Fruit fly (Drosophila melanogaster): ENCODE data around the gene CG7366.

Gene CG7366

dm6 chr3L:8228924-8229323, 26.7 kb upstream of the CG7366 start, which contains the start of gene eIF4E3:
TSS of gene eIF4E3 (plus strand) at chr3L:8229224.
- TF ChIP-seq woc (GFP tag; optimal IDR thresholded peaks at IDR 0.05) (no peak), CG9705 (GFP tag; optimal IDR thresholded peaks at IDR 0.05) (no peak), pan (optimal IDR thresholded peaks at IDR 0.05) (no peak), OdsH (GFP tag; optimal IDR thresholded peaks at IDR 0.05) (no peak), Mio (GFP tag; optimal IDR thresholded peaks at IDR 0.05) (no peak), Hnf4 (GFP tag; optimal IDR thresholded peaks at IDR 0.05) (no peak), Vsx2 (GFP tag; optimal IDR thresholded peaks at IDR 0.05; ENCODE audit: partially characterized antibody) (no peak), dmrt93B (GFP tag; optimal IDR thresholded peaks at IDR 0.05) (no peak), fru (GFP tag; optimal IDR thresholded peaks at IDR 0.05) (no peak), h (GFP tag; optimal IDR thresholded peaks at IDR 0.05) (no peak), Abd-B (GFP tag; optimal IDR thresholded peaks at IDR 0.05) (no peak), sv (GFP tag; optimal IDR thresholded peaks at IDR 0.05) (no peak), Hr78 (GFP tag; optimal IDR thresholded peaks at IDR 0.05) (no peak), N (GFP tag; optimal IDR thresholded peaks at IDR 0.05) (no peak), br (GFP tag; optimal IDR thresholded peaks at IDR 0.05) (no peak), lola (GFP tag; optimal IDR thresholded peaks at IDR 0.05) (no peak)

- no peak for TF ChIP-seq rgr (GFP tag; optimal IDR thresholded peaks at IDR 0.05)
- TF ChIP-seq dsf (GFP tag; optimal IDR thresholded peaks at IDR 0.05; ENCODE audit: borderline replicate concordance), result no peak
These were observed 19.6 kb upstream of the CG7366 start, which contains the start of gene CG13678 for dm6 chr3L:8221835-8222234. TSS of gene CG13678 (plus strand) at chr3L:8222141.

dm6 chr3L:8219687-8220086, 17.5 kb upstream of the CG7366 start:
- TF ChIP-seq Hnf4 (GFP tag; optimal IDR thresholded peaks at IDR 0.05) (no peak), CG9705 (GFP tag; optimal IDR thresholded peaks at IDR 0.05) (no peak), lola (GFP tag; optimal IDR thresholded peaks at IDR 0.05) (no peak), Myc (optimal IDR thresholded peaks at IDR 0.05) (no peak), pan (optimal IDR thresholded peaks at IDR 0.05) (no peak), foxo (GFP tag; optimal IDR thresholded peaks at IDR 0.05) (no peak), CG32264 (GFP tag; optimal IDR thresholded peaks at IDR 0.05) (no peak), Dfd (GFP tag; optimal IDR thresholded peaks at IDR 0.05) (no peak), jim (GFP tag; optimal IDR thresholded peaks at IDR 0.05) (no peak), sage (GFP tag; optimal IDR thresholded peaks at IDR 0.05) (no peak), Dif (GFP tag; optimal IDR thresholded peaks at IDR 0.05; ENCODE audit: partially characterized antibody) (no peak), Mio (GFP tag; optimal IDR thresholded peaks at IDR 0.05) (no peak), GATAd (GFP tag; optimal IDR thresholded peaks at IDR 0.05) (no peak), Hr83 (GFP tag; optimal IDR thresholded peaks at IDR 0.05; ENCODE audit: poor library complexity, severe bottlenecking) (no peak), usp (GFP tag; optimal IDR thresholded peaks at IDR 0.05) (no peak), CrebA (GFP tag; optimal IDR thresholded peaks at IDR 0.05; ENCODE audit: borderline replicate concordance) (no peak), Vsx2 (GFP tag; optimal IDR thresholded peaks at IDR 0.05; ENCODE audit: partially characterized antibody) (no peak)

dm6 chr3L:8218883-8219282, 16.7 kb upstream of the CG7366 start, which contains the start of gene CG13674:
TSS of gene CG13674 (minus strand) at chr3L:8218983.
- TF ChIP-seq sage (GFP tag; optimal IDR thresholded peaks at IDR 0.05) (no peak), Sp1 (GFP tag; optimal IDR thresholded peaks at IDR 0.05) (no peak), OdsH (GFP tag; optimal IDR thresholded peaks at IDR 0.05) (no peak), Abd-B (GFP tag; optimal IDR thresholded peaks at IDR 0.05) (no peak), dl (GFP tag; optimal IDR thresholded peaks at IDR 0.05; ENCODE audit: insufficient read depth in 1 of 2, partially characterized antibody in 2 of 2) (no peak), dmrt93B (GFP tag; optimal IDR thresholded peaks at IDR 0.05) (no peak), brk (GFP tag; optimal IDR thresholded peaks at IDR 0.05) (no peak), Dif (GFP tag; optimal IDR thresholded peaks at IDR 0.05; ENCODE audit: partially characterized antibody) (no peak)

dm6 chr3L:8214980-8215379, 12.8 kb upstream of the CG7366 start, which contains the start of gene CG8012:
TSS of gene CG8012 (plus strand) at chr3L:8215280.
- TF ChIP-seq CG9705 (GFP tag; optimal IDR thresholded peaks at IDR 0.05), result no peak
- no peak for TF ChIP-seq OdsH (GFP tag; optimal IDR thresholded peaks at IDR 0.05)
- TF ChIP-seq fru (GFP tag; optimal IDR thresholded peaks at IDR 0.05), result no peak
- TF ChIP-seq Dfd (GFP tag; optimal IDR thresholded peaks at IDR 0.05), result no peak
- no peak for TF ChIP-seq br (GFP tag; optimal IDR thresholded peaks at IDR 0.05)
- TF ChIP-seq CrebA (GFP tag; optimal IDR thresholded peaks at IDR 0.05; ENCODE audit: borderline replicate concordance), result no peak
- TF ChIP-seq N (GFP tag; optimal IDR thresholded peaks at IDR 0.05), result no peak
- TF ChIP-seq foxo (GFP tag; optimal IDR thresholded peaks at IDR 0.05), result no peak
- TF ChIP-seq Rel (GFP tag; optimal IDR thresholded peaks at IDR 0.05), result no peak
- TF ChIP-seq Rel (tag; optimal IDR thresholded peaks at IDR 0.05), result no peak
- no peak for TF ChIP-seq pan (optimal IDR thresholded peaks at IDR 0.05)
- no peak for TF ChIP-seq Myc (optimal IDR thresholded peaks at IDR 0.05)
- TF ChIP-seq psq (GFP tag; optimal IDR thresholded peaks at IDR 0.05), result no peak
- no peak for TF ChIP-seq sv (GFP tag; optimal IDR thresholded peaks at IDR 0.05)
- no peak for TF ChIP-seq ey (GFP tag; optimal IDR thresholded peaks at IDR 0.05)
- TF ChIP-seq dsf (GFP tag; optimal IDR thresholded peaks at IDR 0.05; ENCODE audit: borderline replicate concordance), result no peak
- no peak for TF ChIP-seq GATAd (GFP tag; optimal IDR thresholded peaks at IDR 0.05)

All from whole organism, wandering third instar larva.